Worm (Caenorhabditis elegans): ENCODE results near the gene F25E5.16.

Gene F25E5.16

DNA sequence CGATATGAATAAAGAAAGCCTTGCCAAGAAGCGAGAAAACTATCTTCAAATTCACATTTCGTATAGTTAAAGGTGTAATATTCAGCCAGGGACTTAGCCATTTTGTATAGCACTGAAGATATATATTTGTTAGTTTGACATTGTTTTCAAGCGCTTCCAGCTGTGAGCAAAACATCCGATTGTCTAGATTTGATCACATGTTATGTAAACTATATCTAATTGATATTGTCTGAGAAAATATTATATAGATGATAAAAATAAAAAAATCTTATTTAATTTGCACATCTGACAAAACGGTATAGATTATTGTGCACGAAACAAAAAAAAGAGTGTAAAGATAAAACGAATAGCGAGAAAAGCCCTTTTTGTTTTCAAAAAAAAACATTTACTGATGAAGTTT lies 26.6 kb downstream of the F25E5.16 start, which contains the start of gene srh-89:
srh-89 (minus strand) TSS at position 101 of the 400 bp plus-strand sequence.
- no peak for TF ChIP-seq mep-1 (tag; optimal IDR thresholded peaks at IDR 0.05)
- TF ChIP-seq ceh-90 (tag; optimal IDR thresholded peaks at IDR 0.05) = no peak
- no peak for TF ChIP-seq isw-1 (GFP tag; IDR thresholded peaks at IDR 0.05)
- no peak for TF ChIP-seq zip-4 (GFP tag; optimal IDR thresholded peaks at IDR 0.05)
- TF ChIP-seq hlh-17 (GFP tag; optimal IDR thresholded peaks at IDR 0.05; ENCODE audit: borderline replicate concordance) = no peak
- no peak for TF ChIP-seq mef-2 (tag; optimal IDR thresholded peaks at IDR 0.05)
- no peak for TF ChIP-seq elt-2 (tag; optimal IDR thresholded peaks at IDR 0.05)
- no peak for TF ChIP-seq nhr-90 (tag; optimal IDR thresholded peaks at IDR 0.05; ENCODE audit: poor library complexity)
- no peak for TF ChIP-seq nhr-28 (tag; optimal IDR thresholded peaks at IDR 0.05)
- no peak for TF ChIP-seq ceh-8 (GFP tag; optimal IDR thresholded peaks at IDR 0.05)
- TF ChIP-seq ceh-63 (GFP tag; optimal IDR thresholded peaks at IDR 0.05) = no peak
- no peak for TF ChIP-seq ets-5 (GFP tag; IDR thresholded peaks at IDR 0.05)
- no peak for TF ChIP-seq sptf-1 (tag; optimal IDR thresholded peaks at IDR 0.05)
- TF ChIP-seq unc-62 (GFP tag; optimal IDR thresholded peaks at IDR 0.05) = no peak
- TF ChIP-seq egl-13 (tag; optimal IDR thresholded peaks at IDR 0.05) = no peak
- TF ChIP-seq ceh-82 (tag; optimal IDR thresholded peaks at IDR 0.05) = no peak
- TF ChIP-seq pax-3 (tag; optimal IDR thresholded peaks at IDR 0.05) = no peak

DNA sequence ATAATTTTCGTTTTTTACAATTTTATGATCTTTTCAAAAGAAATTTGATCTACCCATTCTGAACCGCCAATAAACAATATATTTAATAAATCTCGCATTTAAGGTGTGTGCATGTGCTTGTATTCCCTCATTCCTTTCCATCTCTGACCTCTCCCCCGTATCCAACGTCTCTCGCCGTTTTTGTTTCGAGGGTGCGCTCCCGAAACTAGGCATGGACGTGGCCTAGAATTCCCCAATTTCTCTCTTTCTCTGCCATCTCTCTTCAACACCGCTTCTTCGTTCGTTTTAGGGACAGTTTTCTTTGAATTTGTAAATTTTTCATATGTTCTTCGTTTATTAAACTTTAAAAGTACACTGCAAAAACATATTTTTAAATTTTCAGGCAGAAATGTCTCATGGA lies 27.4 kb downstream of the F25E5.16 start, which contains the start of gene F25E5.1:
F25E5.1 (plus strand) TSS at position 376 of the 400 bp plus-strand sequence.
- TF ChIP-seq mab-9 (GFP tag; IDR thresholded peaks at IDR 0.05) (0 out of 2 replicates have a peak, but pooled peaks have one; percentile 29), vab-15 (tag; optimal IDR thresholded peaks at IDR 0.05) (no peak), irx-1 (tag; optimal IDR thresholded peaks at IDR 0.05) (peak; percentile 44), mdl-1 (tag; optimal IDR thresholded peaks at IDR 0.05) (peak in 1 of 2 experiments; percentile 58), lin-13 (GFP tag; optimal IDR thresholded peaks at IDR 0.05) (peak; percentile 46), jun-1 (tag; optimal IDR thresholded peaks at IDR 0.05) (peak; percentile 2), ceh-90 (tag; optimal IDR thresholded peaks at IDR 0.05) (peak; percentile 77), snu-23 (GFP tag; optimal IDR thresholded peaks at IDR 0.05) (peak; percentile 76), nhr-71 (tag; optimal IDR thresholded peaks at IDR 0.05) (peak; percentile 80), nhr-20 (tag; optimal IDR thresholded peaks at IDR 0.05) (peak; percentile 71), xbp-1 (tag; optimal IDR thresholded peaks at IDR 0.05) (peak; percentile 59), rnt-1 (tag; optimal IDR thresholded peaks at IDR 0.05) (peak; percentile 93), unc-98 (GFP tag; IDR thresholded peaks at IDR 0.05) (peak; percentile 61), isw-1 (GFP tag; IDR thresholded peaks at IDR 0.05) (peak; percentile 57), nhr-85 (tag) (peak; percentile 87), nhr-77 (tag; optimal IDR thresholded peaks at IDR 0.05) (peak; percentile 34), ceh-8 (GFP tag; optimal IDR thresholded peaks at IDR 0.05) (peak; percentile 18), tbx-2 (tag; optimal IDR thresholded peaks at IDR 0.05) (peak; percentile 75), swsn-7 (tag; optimal IDR thresholded peaks at IDR 0.05) (peak; percentile 61), pax-3 (tag; optimal IDR thresholded peaks at IDR 0.05) (no peak), elt-2 (tag; optimal IDR thresholded peaks at IDR 0.05) (peak; percentile 33), nhr-237 (tag; optimal IDR thresholded peaks at IDR 0.05) (no peak), C34B4.2 (tag; optimal IDR thresholded peaks at IDR 0.05) (no peak), snpc-4 (tag; optimal IDR thresholded peaks at IDR 0.05) (peak; percentile 47), ztf-4 (tag; optimal IDR thresholded peaks at IDR 0.05) (no peak), ztf-11 (tag; optimal IDR thresholded peaks at IDR 0.05) (peak in 1 of 2 experiments; percentile 72), C16A3.4 (tag; optimal IDR thresholded peaks at IDR 0.05) (peak; percentile 29), lin-39 (tag; optimal IDR thresholded peaks at IDR 0.05) (no peak), lin-14 (GFP tag; optimal IDR thresholded peaks at IDR 0.05) (peak; percentile 93), elt-3 (tag; optimal IDR thresholded peaks at IDR 0.05) (no peak), nhr-90 (tag; optimal IDR thresholded peaks at IDR 0.05; ENCODE audit: poor library complexity) (peak; percentile 61), dsc-1 (tag; optimal IDR thresholded peaks at IDR 0.05) (peak; percentile 56), unc-86 (tag; optimal IDR thresholded peaks at IDR 0.05) (peak; percentile 47), nhr-12 (tag; optimal IDR thresholded peaks at IDR 0.05) (no peak), fkh-4 (tag; optimal IDR thresholded peaks at IDR 0.05; ENCODE audit: borderline replicate concordance) (peak; percentile 30), F16B12.6 (tag; optimal IDR thresholded peaks at IDR 0.05) (peak; percentile 42), blmp-1 (tag; optimal IDR thresholded peaks at IDR 0.05) (peak; percentile 37), sox-4 (tag; optimal IDR thresholded peaks at IDR 0.05) (peak; percentile 38), egl-13 (tag; optimal IDR thresholded peaks at IDR 0.05) (peak; percentile 43), skn-1 (tag; optimal IDR thresholded peaks at IDR 0.05) (peak; percentile 49), mep-1 (tag; optimal IDR thresholded peaks at IDR 0.05) (peak; percentile 87), ets-5 (GFP tag; IDR thresholded peaks at IDR 0.05) (no peak)
